Worm (Caenorhabditis elegans) whole organism, young adult: ENCODE measurements around the gene ZC204.12.

Experiments used
- bed-2 ChIP-seq: fragments of 200-800 bp; sonication (Bioruptor generic); IDR thresholded peaks from 2 replicates; pipeline ENCODE4 v1.3.6; 2022; ENCODE audit warnings: missing genetic modification reagents, missing genetic modification characterization, missing compliant biosample characterization
- dox-1 ChIP-seq: fragments of 200-800 bp; sonication (Bioruptor generic); IDR thresholded peaks from 2 replicates; pipeline ENCODE4 v1.3.6; 2022; ENCODE audit warnings: missing genetic modification reagents, missing genetic modification characterization, missing compliant biosample characterization
- ets-4 ChIP-seq: fragments of 200-800 bp; sonication (Bioruptor generic); optimal IDR thresholded peaks from 2 replicates; lab custom pipeline; 2018; ENCODE audit warnings: mild to moderate bottlenecking, missing genetic modification characterization, missing compliant biosample characterization
- lag-1 ChIP-seq: fragments of 200-800 bp; sonication (Bioruptor generic); IDR thresholded peaks from 2 replicates; pipeline ENCODE4 v1.3.6; 2022; ENCODE audit warnings: missing genetic modification reagents, missing genetic modification characterization, missing compliant biosample characterization
- let-607 ChIP-seq, 2 experiments: fragments of 200-800 bp in 1 of 2; sonication (Bioruptor generic) in 1 of 2; sonication (generic microtip) in 1 of 2; optimal IDR thresholded peaks; 2 replicates each; lab custom pipeline; 2016 to 2018; ENCODE audit warnings: mild to moderate bottlenecking in 2 of 2, missing compliant biosample characterization in 2 of 2, missing genetic modification characterization in 2 of 2, moderate library complexity in 2 of 2, missing genotype in 1 of 2
- pha-4 ChIP-seq: fragments of 150-350 bp; sonication (generic microtip); optimal IDR thresholded peaks from 2 replicates; lab custom pipeline; 2014; ENCODE audit warnings: missing biosample characterization, missing genetic modification reagents, missing genetic modification characterization
- snpc-4 ChIP-seq, 5 experiments: fragments of 150-350 bp in 1 of 5; sonication (generic microtip) in 4 of 5; optimal IDR thresholded peaks; 2 replicates each; lab custom pipeline; 2014 to 2018; ENCODE audit warnings: missing genetic modification characterization in 5 of 5, missing biosample characterization in 3 of 5, antibody characterized with exemption in 2 of 5, mild to moderate bottlenecking in 2 of 5, missing compliant biosample characterization in 2 of 5, missing genotype in 2 of 5, moderate library complexity in 2 of 5, missing genetic modification reagents in 1 of 5

DNA sequence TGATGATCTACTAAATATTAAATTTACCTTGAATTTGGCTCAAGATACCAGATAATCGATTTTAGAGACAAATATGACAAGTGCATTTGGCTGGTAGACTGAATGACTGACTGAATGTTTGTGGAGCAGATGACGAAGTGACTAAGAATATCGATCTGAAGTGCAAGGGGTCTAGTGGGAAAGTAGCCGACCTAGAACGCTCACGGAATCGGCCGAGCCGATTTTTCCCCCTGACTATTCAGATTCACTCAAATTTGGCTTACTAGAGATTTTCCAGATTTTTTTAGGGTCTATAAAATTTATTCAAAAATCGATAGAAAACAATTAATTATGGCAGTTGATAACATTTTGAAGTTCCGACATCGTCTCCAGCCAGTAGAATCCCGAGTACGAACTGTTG lies 37.4 kb upstream of the ZC204.12 start, which contains the start of gene fbxc-26:
- no peak for TF ChIP-seq dox-1 (GFP tag; lab: Robert Waterston, UW)
- TF ChIP-seq bed-2, result no peak
- no peak for TF ChIP-seq lag-1 (GFP tag; lab: Robert Waterston, UW)
- no peak for TF ChIP-seq ets-4 (GFP tag; lab: Kevin White, UChicago)
- no peak for TF ChIP-seq pha-4 (tag; lab: Kevin White, UChicago)
- no peak for TF ChIP-seq snpc-4 (GFP tag; optimal IDR thresholded peaks at IDR 0.05; lab: Kevin White, UChicago)
- no peak for TF ChIP-seq snpc-4 (tag; optimal IDR thresholded peaks at IDR 0.05; lab: Kevin White, UChicago)
- no peak for TF ChIP-seq let-607 (tag; optimal IDR thresholded peaks at IDR 0.05; lab: Kevin White, UChicago)
